Worm (Caenorhabditis elegans) whole organism, midembryonic: ENCODE data around the gene nlp-26.

Experiments used
- T22C8.4 ChIP-seq: fragments of 200-800 bp; sonication (Bioruptor generic); IDR thresholded peaks from 2 replicates; pipeline ENCODE4 v1.3.6; 2022; ENCODE audit warnings: missing genetic modification characterization, missing compliant biosample characterization
- cog-1 ChIP-seq: sonication (generic microtip); optimal IDR thresholded peaks from 2 replicates; lab custom pipeline; 2016; ENCODE audit warnings: missing genetic modification characterization, missing compliant biosample characterization
- flt-1 ChIP-seq: fragments of 200-800 bp; sonication (Bioruptor generic); IDR thresholded peaks from 2 replicates; pipeline ENCODE4 v1.3.6; 2022; ENCODE audit warnings: missing genetic modification characterization, missing compliant biosample characterization
- klf-2 ChIP-seq: fragments of 200-800 bp; sonication (Bioruptor generic); conservative IDR thresholded peaks from 2 replicates; pipeline ENCODE4 v1.3.6; 2022; ENCODE audit warnings: missing genetic modification reagents, missing genetic modification characterization, missing compliant biosample characterization
- med-1 ChIP-seq: sonication (generic microtip); optimal IDR thresholded peaks from 2 replicates; lab custom pipeline; 2017; ENCODE audit warnings: missing genetic modification characterization, mild to moderate bottlenecking, missing compliant biosample characterization, antibody characterized with exemption, missing genetic modification reagents; ENCODE audit not compliant: insufficient read depth
- ref-1 ChIP-seq: fragments of 200-800 bp; sonication (Bioruptor generic); conservative IDR thresholded peaks from 2 replicates; pipeline ENCODE4 v1.3.6; 2022; ENCODE audit warnings: missing genetic modification reagents, missing genetic modification characterization, missing compliant biosample characterization
- tab-1 ChIP-seq: fragments of 200-800 bp; sonication (Bioruptor generic); IDR thresholded peaks from 2 replicates; pipeline ENCODE4 v1.3.6; 2022; ENCODE audit warnings: missing genetic modification characterization, missing compliant biosample characterization
- ztf-23 ChIP-seq: fragments of 200-800 bp; sonication (Bioruptor generic); IDR thresholded peaks from 2 replicates; pipeline ENCODE4 v1.3.6; 2022; ENCODE audit warnings: missing genetic modification reagents, missing genetic modification characterization, missing compliant biosample characterization
- ztf-29 ChIP-seq: fragments of 200-800 bp; sonication (Bioruptor generic); IDR thresholded peaks from 2 replicates; pipeline ENCODE4 v1.3.6; 2022; ENCODE audit warnings: missing genetic modification reagents, missing genetic modification characterization, missing compliant biosample characterization

nlp-26 gene

ce11 chrV:19655151-19655550, 41.9 kb downstream of the nlp-26 start, which contains the start of gene dmd-3:
TSS of gene dmd-3 (minus strand) at chrV:19655251.
- TF ChIP-seq ztf-29 (GFP tag; lab: Robert Waterston, UW) = no peak
- TF ChIP-seq flt-1 = no peak
- no peak for TF ChIP-seq T22C8.4 (GFP tag; lab: Robert Waterston, UW)
- no peak for TF ChIP-seq ref-1 (GFP tag; lab: Robert Waterston, UW)
- no peak for TF ChIP-seq med-1
- TF ChIP-seq tab-1 (GFP tag; lab: Robert Waterston, UW) = no peak
- no peak for TF ChIP-seq klf-2
- no peak for TF ChIP-seq cog-1 (tag; lab: Kevin White, UChicago)
- no peak for TF ChIP-seq ztf-23
